Fruit fly (Drosophila melanogaster) whole organism, embryonic: Measurements from ENCODE around the gene RpS12.

Experiments
- CG10654 ChIP-seq: fragments of 200-800 bp; sonication (Bioruptor generic); optimal IDR thresholded peaks from 2 replicates; lab custom pipeline; 2016; ENCODE audit warnings: missing biosample characterization, missing genetic modification characterization
- CG12299 ChIP-seq: fragments of 200-800 bp; sonication (Bioruptor generic); optimal IDR thresholded peaks from 2 replicates; lab custom pipeline; 2018; ENCODE audit warnings: missing biosample characterization, mild to moderate bottlenecking, missing genetic modification characterization
- CG15479 ChIP-seq: fragments of 200-800 bp; sonication (Bioruptor generic); optimal IDR thresholded peaks from 3 replicates; lab custom pipeline; 2019; ENCODE audit warnings: missing biosample characterization, mild to moderate bottlenecking, missing genetic modification characterization, moderate library complexity
- CG15514 ChIP-seq: fragments of 200-800 bp; sonication (Bioruptor generic); optimal IDR thresholded peaks from 3 replicates; lab custom pipeline; 2017; ENCODE audit warnings: missing biosample characterization, missing genetic modification characterization, mild to moderate bottlenecking, moderate library complexity, missing genetic modification reagents
- CG17361 ChIP-seq: fragments of 200-800 bp; sonication (Bioruptor generic); IDR thresholded peaks from 3 replicates; pipeline ENCODE4 v1.3.6; 2022; ENCODE audit warnings: missing biosample characterization, missing genetic modification characterization
- CG2116 ChIP-seq: fragments of 200-800 bp; sonication (Bioruptor generic); optimal IDR thresholded peaks from 3 replicates; lab custom pipeline; 2018; ENCODE audit warnings: missing biosample characterization, mild to moderate bottlenecking, missing genetic modification characterization
- CG2120 ChIP-seq: fragments of 200-800 bp; sonication (Bioruptor generic); optimal IDR thresholded peaks from 3 replicates; lab custom pipeline; 2016; ENCODE audit warnings: missing biosample characterization, missing genetic modification characterization
- CG2129 ChIP-seq: fragments of 200-800 bp; sonication (Bioruptor generic); IDR thresholded peaks from 2 replicates; pipeline ENCODE4 v1.3.6; 2022; ENCODE audit warnings: missing biosample characterization, missing genetic modification characterization; ENCODE audit not compliant: partially characterized antibody
- CG30020 ChIP-seq: fragments of 200-800 bp; optimal IDR thresholded peaks from 2 replicates; lab custom pipeline; 2019; ENCODE audit warnings: missing biosample characterization, mild to moderate bottlenecking, missing genetic modification characterization, moderate library complexity
- CG30431 ChIP-seq: fragments of 200-800 bp; sonication (Bioruptor generic); optimal IDR thresholded peaks from 2 replicates; lab custom pipeline; 2017; ENCODE audit warnings: missing biosample characterization, missing genetic modification characterization
- CG32532 ChIP-seq: fragments of 200-800 bp; sonication (Bioruptor generic); IDR thresholded peaks from 2 replicates; pipeline ENCODE4 v1.3.6; 2022; ENCODE audit warnings: missing biosample characterization, missing genetic modification characterization
- CG33557 ChIP-seq: fragments of 200-800 bp; sonication (Bioruptor generic); optimal IDR thresholded peaks from 2 replicates; lab custom pipeline; 2019; ENCODE audit warnings: missing biosample characterization, mild to moderate bottlenecking, missing genetic modification characterization, moderate library complexity
- CG34224 ChIP-seq: fragments of 200-800 bp; sonication (Bioruptor generic); IDR thresholded peaks from 3 replicates; pipeline ENCODE4 v1.3.6; 2022; ENCODE audit warnings: missing biosample characterization, missing genetic modification characterization; ENCODE audit not compliant: partially characterized antibody
- CG34422 ChIP-seq: fragments of 200-800 bp; sonication (Bioruptor generic); IDR thresholded peaks from 3 replicates; pipeline ENCODE4 v1.3.6; 2022; ENCODE audit warnings: missing biosample characterization, missing genetic modification characterization
- CG3847 ChIP-seq: fragments of 200-800 bp; sonication (Bioruptor generic); IDR thresholded peaks from 2 replicates; pipeline ENCODE4 v1.3.6; 2022; ENCODE audit warnings: missing biosample characterization, missing genetic modification characterization
- CG42726 ChIP-seq: fragments of 200-800 bp; sonication (Bioruptor generic); IDR thresholded peaks from 2 replicates; pipeline ENCODE4 v1.3.6; 2022; ENCODE audit warnings: missing biosample characterization, missing genetic modification characterization; ENCODE audit not compliant: partially characterized antibody
- CG4730 ChIP-seq: fragments of 200-800 bp; sonication (Bioruptor generic); IDR thresholded peaks from 2 replicates; pipeline ENCODE4 v1.3.6; 2022; ENCODE audit warnings: missing biosample characterization, missing genetic modification characterization
- CG8478 ChIP-seq: fragments of >200 bp; optimal IDR thresholded peaks from 2 replicates; lab custom pipeline; 2018
- CG8765 ChIP-seq: fragments of 200-800 bp; sonication (Bioruptor generic); IDR thresholded peaks from 2 replicates; pipeline ENCODE4 v1.3.6; 2022; ENCODE audit warnings: missing biosample characterization, missing genetic modification characterization
- CG9817 ChIP-seq: fragments of 200-800 bp; sonication (Bioruptor generic); optimal IDR thresholded peaks from 2 replicates; lab custom pipeline; 2018; ENCODE audit warnings: missing biosample characterization, mild to moderate bottlenecking, missing genetic modification characterization, moderate library complexity
- CrebB ChIP-seq: fragments of 200-800 bp; sonication (Bioruptor generic); optimal IDR thresholded peaks from 3 replicates; lab custom pipeline; 2018; ENCODE audit warnings: missing biosample characterization, mild to moderate bottlenecking, missing genetic modification characterization
- Dad ChIP-seq: fragments of 200-800 bp; sonication (Bioruptor generic); optimal IDR thresholded peaks from 3 replicates; lab custom pipeline; 2016; ENCODE audit warnings: missing biosample characterization, missing genetic modification characterization
- Dek ChIP-seq: fragments of 200-800 bp; sonication (Bioruptor generic); optimal IDR thresholded peaks from 3 replicates; lab custom pipeline; 2019; ENCODE audit warnings: missing biosample characterization, mild to moderate bottlenecking, missing genetic modification characterization, moderate library complexity
- Fer1 ChIP-seq: fragments of 200-800 bp; sonication (Bioruptor generic); optimal IDR thresholded peaks from 2 replicates; lab custom pipeline; 2017; ENCODE audit warnings: missing biosample characterization, mild to moderate bottlenecking, missing genetic modification characterization
- Gug ChIP-seq: fragments of 200-800 bp; sonication (Bioruptor generic); IDR thresholded peaks from 4 replicates; pipeline ENCODE4 v1.3.6; 2022; ENCODE audit warnings: missing biosample characterization, missing genetic modification characterization
- Meics ChIP-seq: fragments of 200-800 bp; sonication (Bioruptor generic); optimal IDR thresholded peaks from 2 replicates; lab custom pipeline; 2017; ENCODE audit warnings: missing biosample characterization, mild to moderate bottlenecking, missing genetic modification characterization
- PHDP ChIP-seq: fragments of 200-800 bp; sonication (Bioruptor generic); optimal IDR thresholded peaks from 3 replicates; lab custom pipeline; 2018; ENCODE audit warnings: missing biosample characterization, mild to moderate bottlenecking, missing genetic modification characterization, moderate library complexity
- Spps ChIP-seq: fragments of 200-800 bp; sonication (Bioruptor generic); optimal IDR thresholded peaks from 2 replicates; lab custom pipeline; 2018; ENCODE audit warnings: missing biosample characterization, mild to moderate bottlenecking, missing genetic modification characterization
- Ssrp ChIP-seq: fragments of 200-800 bp; sonication (Bioruptor generic); optimal IDR thresholded peaks from 2 replicates; lab custom pipeline; 2018; ENCODE audit warnings: missing biosample characterization, mild to moderate bottlenecking, missing genetic modification characterization, moderate library complexity
- bigmax ChIP-seq: fragments of 200-800 bp; sonication (Bioruptor generic); optimal IDR thresholded peaks from 2 replicates; lab custom pipeline; 2018; ENCODE audit warnings: missing biosample characterization, mild to moderate bottlenecking, missing genetic modification characterization
- crol ChIP-seq: fragments of 200-800 bp; sonication (Bioruptor generic); IDR thresholded peaks from 2 replicates; pipeline ENCODE4 v1.3.6; 2022; ENCODE audit warnings: missing biosample characterization, missing genetic modification characterization
- disco-r ChIP-seq: fragments of 200-800 bp; sonication (Bioruptor generic); optimal IDR thresholded peaks from 2 replicates; lab custom pipeline; 2016; ENCODE audit warnings: missing biosample characterization, missing genetic modification characterization
- ewg ChIP-seq: fragments of 200-800 bp; sonication (Bioruptor generic); optimal IDR thresholded peaks from 3 replicates; lab custom pipeline; 2017; ENCODE audit warnings: mild to moderate bottlenecking, missing biosample characterization, missing genetic modification reagents, missing genetic modification characterization
- exex ChIP-seq: fragments of 200-800 bp; sonication (Bioruptor generic); optimal IDR thresholded peaks from 4 replicates; lab custom pipeline; 2018; ENCODE audit warnings: missing biosample characterization, mild to moderate bottlenecking, missing genetic modification characterization, moderate library complexity
- ftz-f1 ChIP-seq: fragments of 200-800 bp; sonication (Bioruptor generic); optimal IDR thresholded peaks from 2 replicates; lab custom pipeline; 2016; ENCODE audit warnings: missing biosample characterization, missing genetic modification characterization
- gfzf ChIP-seq: fragments of 200-800 bp; sonication (Bioruptor generic); optimal IDR thresholded peaks from 2 replicates; lab custom pipeline; 2016; ENCODE audit warnings: missing biosample characterization, mild to moderate bottlenecking, missing genetic modification characterization, moderate library complexity
- gro ChIP-seq: fragments of 200-800 bp; sonication (Bioruptor generic); optimal IDR thresholded peaks from 2 replicates; lab custom pipeline; 2016; ENCODE audit warnings: missing biosample characterization, missing genetic modification characterization
- hbn ChIP-seq: fragments of 200-800 bp; sonication (Bioruptor generic); IDR thresholded peaks from 2 replicates; pipeline ENCODE4 v1.3.6; 2022; ENCODE audit warnings: missing biosample characterization, missing genetic modification characterization; ENCODE audit not compliant: partially characterized antibody
- her ChIP-seq: fragments of 200-800 bp; sonication (Bioruptor generic); optimal IDR thresholded peaks from 2 replicates; lab custom pipeline; 2016; ENCODE audit warnings: missing biosample characterization, missing genetic modification characterization
- insv ChIP-seq, 2 experiments: fragments of 200-800 bp; sonication (Bioruptor generic); optimal IDR thresholded peaks; 3 replicates each; lab custom pipeline; 2016 to 2018; ENCODE audit warnings: missing biosample characterization in 2 of 2, missing genetic modification characterization in 2 of 2
- jigr1 ChIP-seq: fragments of 200-800 bp; sonication (Bioruptor generic); IDR thresholded peaks from 3 replicates; pipeline ENCODE4 v1.3.6; 2022; ENCODE audit warnings: missing biosample characterization, missing genetic modification characterization
- klu ChIP-seq: fragments of 200-800 bp; sonication (Bioruptor generic); IDR thresholded peaks from 2 replicates; pipeline ENCODE4 v1.3.6; 2022; ENCODE audit warnings: missing biosample characterization, missing genetic modification characterization
- nerfin-2 ChIP-seq: fragments of 200-800 bp; sonication (Bioruptor generic); IDR thresholded peaks from 2 replicates; pipeline ENCODE4 v1.3.6; 2022; ENCODE audit warnings: missing biosample characterization, missing genetic modification characterization; ENCODE audit not compliant: partially characterized antibody
- nmo ChIP-seq: fragments of 200-800 bp; sonication (Bioruptor generic); optimal IDR thresholded peaks from 2 replicates; lab custom pipeline; 2018; ENCODE audit warnings: missing biosample characterization, mild to moderate bottlenecking, missing genetic modification characterization, moderate library complexity
- nom ChIP-seq: fragments of 200-800 bp; sonication (Bioruptor generic); optimal IDR thresholded peaks from 2 replicates; lab custom pipeline; 2017; ENCODE audit warnings: missing biosample characterization, missing genetic modification characterization, mild to moderate bottlenecking, moderate library complexity, missing genetic modification reagents
- stwl ChIP-seq: fragments of 200-800 bp; sonication (Bioruptor generic); optimal IDR thresholded peaks from 3 replicates; lab custom pipeline; 2018; ENCODE audit warnings: missing biosample characterization, mild to moderate bottlenecking, missing genetic modification characterization, moderate library complexity
- sug ChIP-seq: fragments of 200-800 bp; optimal IDR thresholded peaks from 2 replicates; lab custom pipeline; 2019; ENCODE audit warnings: missing biosample characterization, mild to moderate bottlenecking, missing genetic modification characterization, moderate library complexity
- unc-4 ChIP-seq: fragments of 200-800 bp; sonication (Bioruptor generic); IDR thresholded peaks from 2 replicates; pipeline ENCODE4 v1.3.6; 2022; ENCODE audit warnings: missing biosample characterization, missing genetic modification characterization; ENCODE audit not compliant: partially characterized antibody
- zfh1 ChIP-seq: fragments of 200-800 bp; sonication (Bioruptor generic); IDR thresholded peaks from 3 replicates; pipeline ENCODE4 v1.3.6; 2022; ENCODE audit warnings: missing biosample characterization, missing genetic modification characterization

The RpS12 gene

DNA sequence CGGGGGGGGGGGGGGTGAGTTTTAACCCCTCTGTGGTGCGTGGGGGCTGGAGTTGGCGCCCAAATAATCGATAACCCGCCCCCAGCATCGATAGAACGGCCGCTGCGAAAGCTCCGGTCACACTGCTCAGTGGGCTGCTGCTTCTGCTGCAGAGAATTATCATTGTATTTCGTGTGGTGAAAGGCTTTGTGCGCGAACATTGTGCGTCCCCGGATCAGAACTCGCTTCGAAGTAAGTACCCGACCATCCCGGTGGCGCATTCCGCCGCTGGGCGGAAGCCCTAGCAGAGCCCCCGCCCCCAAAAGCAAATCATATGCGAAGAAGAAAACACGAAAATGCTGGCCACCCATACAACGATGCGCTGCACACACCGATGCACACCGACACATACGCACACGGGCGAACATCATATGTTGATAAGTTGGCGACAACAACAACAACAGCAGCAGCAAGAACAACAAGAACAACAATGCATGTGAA lies 21.2 kb downstream of the RpS12 start, which contains the start of gene Syx13:
Gene Syx13, plus strand, starts transcription at position 100 of the 480 bp plus-strand sequence.
- TF ChIP-seq Dek (peak; percentile 3), nom (peak; percentile 26), CG8478 (lab: Kevin White, UChicago) (peak; percentile 86), exex (tag; lab: Kevin White, UChicago) (peak; percentile 5), hbn (peak; percentile 73), ewg (GFP tag; lab: Kevin White, UChicago) (peak; percentile 12), CG15514 (GFP tag; lab: Kevin White, UChicago) (peak; percentile 68), insv (GFP tag; optimal IDR thresholded peaks at IDR 0.05; lab: Kevin White, UChicago) (no peak), CG34224 (GFP tag; lab: Robert Waterston, UW) (peak; percentile 61; the same call in 2 of the 3 replicates), nmo (GFP tag; lab: Kevin White, UChicago) (peak; percentile 35), Fer1 (GFP tag; lab: Kevin White, UChicago) (peak; percentile 70), sug (tag; lab: Kevin White, UChicago) (peak; percentile 97), gro (peak; percentile 29), zfh1 (GFP tag; lab: Robert Waterston, UW) (0 out of 3 replicates have a peak, but pooled peaks have one; percentile 12), CG34422 (GFP tag; lab: Robert Waterston, UW) (peak; percentile 86), CG12299 (tag; lab: Kevin White, UChicago) (peak; percentile 10), crol (GFP tag; lab: Robert Waterston, UW) (peak; percentile 92), disco-r (no peak), klu (GFP tag; lab: Robert Waterston, UW) (no peak), CG2120 (GFP tag; lab: Kevin White, UChicago) (peak; percentile 22), CG2129 (GFP tag; lab: Robert Waterston, UW) (0 out of 2 replicates have a peak, but pooled peaks have one; percentile 30), bigmax (GFP tag; lab: Kevin White, UChicago) (peak; percentile 39), CG3847 (GFP tag; lab: Robert Waterston, UW) (peak; percentile 40; the same call in 1 of the 2 replicates), CrebB (peak; percentile 14), CG30020 (tag; lab: Kevin White, UChicago) (peak; percentile 23), unc-4 (GFP tag; lab: Robert Waterston, UW) (peak; percentile 78), Ssrp (tag; lab: Kevin White, UChicago) (no peak), her (GFP tag; lab: Kevin White, UChicago) (no peak), nerfin-2 (GFP tag; lab: Robert Waterston, UW) (peak; percentile 58), gfzf (GFP tag; lab: Kevin White, UChicago) (peak; percentile 69), PHDP (tag; lab: Kevin White, UChicago) (peak; percentile 1), CG9817 (tag; lab: Kevin White, UChicago) (no peak), CG4730 (GFP tag; lab: Robert Waterston, UW) (no peak), Gug (GFP tag; lab: Robert Waterston, UW) (no peak), CG30431 (GFP tag; lab: Kevin White, UChicago) (no peak), stwl (tag; lab: Kevin White, UChicago) (peak; percentile 28), Spps (tag; lab: Kevin White, UChicago) (peak; percentile 5), Meics (GFP tag; lab: Kevin White, UChicago) (no peak), CG33557 (GFP tag; lab: Kevin White, UChicago) (peak; percentile 1), CG8765 (no peak), ftz-f1 (peak; percentile 19), CG15479 (GFP tag; lab: Kevin White, UChicago) (peak; percentile 31), CG32532 (GFP tag; lab: Robert Waterston, UW) (0 out of 2 replicates have a peak, but pooled peaks have one; percentile 17), CG2116 (GFP tag; lab: Kevin White, UChicago) (peak; percentile 75), CG42726 (GFP tag; lab: Robert Waterston, UW) (peak; percentile 77), jigr1 (GFP tag; lab: Robert Waterston, UW) (no peak), Dad (GFP tag; lab: Kevin White, UChicago) (no peak), CG10654 (no peak), CG17361 (GFP tag; lab: Robert Waterston, UW) (peak; percentile 36; the same call in 1 of the 3 replicates)
